Worm (Caenorhabditis elegans) whole organism, early embryonic: ENCODE results near the gene C27B7.7.

Experiments used
- aly-1 ChIP-seq: sonication (generic microtip); optimal IDR thresholded peaks from 2 replicates; lab custom pipeline; 2016; ENCODE audit warnings: missing genetic modification characterization, missing compliant biosample characterization
- flt-1 ChIP-seq: fragments of 200-800 bp; sonication (Bioruptor generic); IDR thresholded peaks from 2 replicates; pipeline ENCODE4 v1.3.6; 2022; ENCODE audit warnings: missing genetic modification characterization, missing compliant biosample characterization
- hnd-1 ChIP-seq: sonication (generic microtip); optimal IDR thresholded peaks from 2 replicates; lab custom pipeline; 2016; ENCODE audit warnings: missing genetic modification characterization, missing compliant biosample characterization

DNA sequence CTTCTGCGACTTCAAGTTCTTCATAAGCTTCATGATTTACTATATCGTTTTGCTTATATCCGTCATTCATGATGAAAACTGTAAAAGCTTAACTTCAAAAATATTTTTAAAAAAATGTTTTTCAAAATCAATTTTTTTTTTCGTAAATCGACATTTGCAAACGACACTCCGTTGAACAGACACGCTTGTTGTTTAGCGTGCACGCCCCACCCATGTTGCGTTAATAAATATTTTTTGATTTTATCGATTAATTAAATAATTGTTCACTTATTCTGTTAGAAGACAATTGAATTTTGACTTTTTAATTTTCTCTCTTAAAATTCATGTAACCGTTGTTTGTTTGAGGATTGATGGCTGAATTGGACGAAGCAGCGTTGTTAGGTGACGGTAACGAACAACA is 19.1 kb downstream of the C27B7.7 start, which contains the start of the genes D1046.2 and cfim-2:
- TF ChIP-seq flt-1 (GFP tag; lab: Robert Waterston, UW) (no peak), hnd-1 (no peak), aly-1 (no peak)
